Fruit fly (Drosophila melanogaster) whole organism, embryonic: ENCODE results near the gene Acp1.

ENCODE experiments used
- Adf1 ChIP-seq: fragments of 200-800 bp; sonication (Bioruptor generic); IDR thresholded peaks from 2 replicates; pipeline ENCODE4 v1.3.6; 2022; ENCODE audit warnings: missing biosample characterization, missing genetic modification characterization
- Atf6 ChIP-seq: fragments of 200-800 bp; sonication (Bioruptor generic); IDR thresholded peaks from 2 replicates; pipeline ENCODE4 v1.3.6; 2022; ENCODE audit warnings: missing biosample characterization, missing genetic modification characterization
- Bgb ChIP-seq: fragments of 200-800 bp; sonication (Bioruptor generic); IDR thresholded peaks from 2 replicates; pipeline ENCODE4 v1.3.6; 2022; ENCODE audit warnings: missing biosample characterization, missing genetic modification characterization; ENCODE audit not compliant: partially characterized antibody
- BtbVII ChIP-seq: fragments of 200-800 bp; sonication (Bioruptor generic); optimal IDR thresholded peaks from 3 replicates; lab custom pipeline; 2017; ENCODE audit warnings: missing biosample characterization, mild to moderate bottlenecking, missing genetic modification characterization
- CG13424 ChIP-seq: fragments of 200-800 bp; sonication (Bioruptor generic); optimal IDR thresholded peaks from 2 replicates; lab custom pipeline; 2019; ENCODE audit warnings: missing biosample characterization, mild to moderate bottlenecking, missing genetic modification characterization, moderate library complexity
- CG1529 ChIP-seq: fragments of 200-800 bp; sonication (Bioruptor generic); optimal IDR thresholded peaks from 3 replicates; lab custom pipeline; 2018; ENCODE audit warnings: missing biosample characterization, missing genetic modification characterization
- CG18599 ChIP-seq: fragments of 200-800 bp; sonication (Bioruptor generic); optimal IDR thresholded peaks from 3 replicates; lab custom pipeline; 2017; ENCODE audit warnings: missing biosample characterization, missing genetic modification characterization, mild to moderate bottlenecking, moderate library complexity, missing genetic modification reagents
- CG2116 ChIP-seq: fragments of 200-800 bp; sonication (Bioruptor generic); optimal IDR thresholded peaks from 3 replicates; lab custom pipeline; 2018; ENCODE audit warnings: missing biosample characterization, mild to moderate bottlenecking, missing genetic modification characterization
- CG2889 ChIP-seq: fragments of 200-800 bp; sonication (Bioruptor generic); IDR thresholded peaks from 3 replicates; pipeline ENCODE4 v1.3.6; 2022; ENCODE audit warnings: missing biosample characterization, missing genetic modification characterization
- CG4730 ChIP-seq: fragments of 200-800 bp; sonication (Bioruptor generic); IDR thresholded peaks from 2 replicates; pipeline ENCODE4 v1.3.6; 2022; ENCODE audit warnings: missing biosample characterization, missing genetic modification characterization
- CG4854 ChIP-seq: fragments of 200-800 bp; sonication (Bioruptor generic); optimal IDR thresholded peaks from 2 replicates; lab custom pipeline; 2016; ENCODE audit warnings: missing biosample characterization, missing genetic modification characterization, inconsistent platforms
- CG7839 ChIP-seq: fragments of 200-800 bp; sonication (Bioruptor generic); optimal IDR thresholded peaks from 3 replicates; lab custom pipeline; 2018; ENCODE audit warnings: missing biosample characterization, mild to moderate bottlenecking, missing genetic modification characterization, moderate library complexity
- CG8281 ChIP-seq: fragments of 200-800 bp; sonication (Bioruptor generic); optimal IDR thresholded peaks from 2 replicates; lab custom pipeline; 2018; ENCODE audit warnings: missing biosample characterization, mild to moderate bottlenecking, missing genetic modification characterization, moderate library complexity
- CG8924 ChIP-seq: fragments of 200-800 bp; optimal IDR thresholded peaks from 3 replicates; lab custom pipeline; 2019; ENCODE audit warnings: missing biosample characterization, mild to moderate bottlenecking, missing genetic modification characterization, moderate library complexity
- CG9609 ChIP-seq: fragments of 200-800 bp; sonication (Bioruptor generic); optimal IDR thresholded peaks from 3 replicates; lab custom pipeline; 2016; ENCODE audit warnings: missing biosample characterization, missing genetic modification characterization
- CG9817 ChIP-seq: fragments of 200-800 bp; sonication (Bioruptor generic); optimal IDR thresholded peaks from 2 replicates; lab custom pipeline; 2018; ENCODE audit warnings: missing biosample characterization, mild to moderate bottlenecking, missing genetic modification characterization, moderate library complexity
- Deaf1 ChIP-seq: fragments of 200-800 bp; optimal IDR thresholded peaks from 3 replicates; lab custom pipeline; 2019; ENCODE audit warnings: missing biosample characterization, mild to moderate bottlenecking, missing genetic modification characterization, moderate library complexity
- Dek ChIP-seq: fragments of 200-800 bp; sonication (Bioruptor generic); optimal IDR thresholded peaks from 3 replicates; lab custom pipeline; 2019; ENCODE audit warnings: missing biosample characterization, mild to moderate bottlenecking, missing genetic modification characterization, moderate library complexity
- Fer1 ChIP-seq: fragments of 200-800 bp; sonication (Bioruptor generic); optimal IDR thresholded peaks from 2 replicates; lab custom pipeline; 2017; ENCODE audit warnings: missing biosample characterization, mild to moderate bottlenecking, missing genetic modification characterization
- HmgD ChIP-seq: fragments of 200-800 bp; sonication (Bioruptor generic); optimal IDR thresholded peaks from 3 replicates; lab custom pipeline; 2016; ENCODE audit warnings: missing biosample characterization, missing genetic modification characterization
- Hmr ChIP-seq: fragments of 200-800 bp; sonication (Bioruptor generic); optimal IDR thresholded peaks from 3 replicates; lab custom pipeline; 2017; ENCODE audit warnings: mild to moderate bottlenecking, missing biosample characterization, missing genetic modification reagents, missing genetic modification characterization
- MBD-R2 ChIP-seq: fragments of 200-800 bp; sonication (Bioruptor generic); IDR thresholded peaks from 2 replicates; pipeline ENCODE4 v1.3.6; 2022; ENCODE audit warnings: missing biosample characterization, missing genetic modification characterization
- Med ChIP-seq: fragments of 200-800 bp; sonication (Bioruptor generic); peaks from one replicate; lab custom pipeline; 2016; ENCODE audit warnings: missing biosample characterization, missing genetic modification characterization, mild to moderate bottlenecking, inconsistent platforms, moderate library complexity
- Pdp1 ChIP-seq, 2 experiments: fragments of 200-800 bp; sonication (Bioruptor generic); optimal IDR thresholded peaks; 3 replicates each; lab custom pipeline; 2016; ENCODE audit warnings: missing biosample characterization in 2 of 2, missing genetic modification characterization in 2 of 2, mild to moderate bottlenecking in 1 of 2, moderate library complexity in 1 of 2
- Sox102F ChIP-seq: fragments of 200-800 bp; sonication (Bioruptor generic); optimal IDR thresholded peaks from 2 replicates; lab custom pipeline; 2018; ENCODE audit warnings: missing biosample characterization, mild to moderate bottlenecking, missing genetic modification characterization, moderate library complexity
- Sry-β ChIP-seq: fragments of 200-800 bp; sonication (Bioruptor generic); optimal IDR thresholded peaks from 2 replicates; lab custom pipeline; 2018; ENCODE audit warnings: missing biosample characterization, mild to moderate bottlenecking, missing genetic modification characterization, moderate library complexity
- Vsx1 ChIP-seq: fragments of 200-800 bp; sonication (Bioruptor generic); optimal IDR thresholded peaks from 2 replicates; lab custom pipeline; 2017; ENCODE audit warnings: missing biosample characterization, mild to moderate bottlenecking, missing genetic modification characterization, missing genetic modification reagents
- Xbp1 ChIP-seq: fragments of 200-800 bp; sonication (Bioruptor generic); optimal IDR thresholded peaks from 3 replicates; lab custom pipeline; 2016; ENCODE audit warnings: missing biosample characterization, mild to moderate bottlenecking, missing genetic modification characterization
- ab ChIP-seq: fragments of 200-800 bp; sonication (Bioruptor generic); optimal IDR thresholded peaks from 2 replicates; lab custom pipeline; 2016; ENCODE audit warnings: missing biosample characterization, missing genetic modification characterization
- cg ChIP-seq: fragments of 200-800 bp; sonication (Bioruptor generic); optimal IDR thresholded peaks from 3 replicates; lab custom pipeline; 2019; ENCODE audit warnings: missing biosample characterization, mild to moderate bottlenecking, missing genetic modification characterization, moderate library complexity
- dysf ChIP-seq: fragments of 200-800 bp; sonication (Bioruptor generic); IDR thresholded peaks from 3 replicates; pipeline ENCODE4 v1.3.6; 2022; ENCODE audit warnings: missing biosample characterization, missing genetic modification characterization
- ftz-f1 ChIP-seq: fragments of 200-800 bp; sonication (Bioruptor generic); optimal IDR thresholded peaks from 2 replicates; lab custom pipeline; 2016; ENCODE audit warnings: missing biosample characterization, missing genetic modification characterization
- grau ChIP-seq: fragments of 200-800 bp; optimal IDR thresholded peaks from 3 replicates; lab custom pipeline; 2019; ENCODE audit warnings: missing biosample characterization, mild to moderate bottlenecking, missing genetic modification characterization, moderate library complexity
- hkb ChIP-seq, 2 experiments: fragments of 200-800 bp in 1 of 2; fragments of >200 bp in 1 of 2; sonication (Bioruptor generic) in 1 of 2; IDR thresholded peaks in 1 of 2; optimal IDR thresholded peaks in 1 of 2; 2 replicates each; pipeline versions ENCODE4 v1.3.6 to Lab custom; 2017 to 2022; ENCODE audit warnings: missing biosample characterization in 1 of 2, missing genetic modification characterization in 1 of 2
- insv ChIP-seq, 2 experiments: fragments of 200-800 bp; sonication (Bioruptor generic); optimal IDR thresholded peaks; 3 replicates each; lab custom pipeline; 2016 to 2018; ENCODE audit warnings: missing biosample characterization in 2 of 2, missing genetic modification characterization in 2 of 2
- lov ChIP-seq, 2 experiments: fragments of 200-800 bp in 1 of 2; fragments of >200 bp in 1 of 2; sonication (Bioruptor generic) in 1 of 2; IDR thresholded peaks in 1 of 2; optimal IDR thresholded peaks in 1 of 2; 2 replicates in 1 of 2; 3 replicates in 1 of 2; pipeline versions ENCODE4 v1.3.6 to Lab custom; 2017 to 2022; ENCODE audit warnings: missing biosample characterization in 1 of 2, missing genetic modification characterization in 1 of 2
- mirr ChIP-seq: fragments of 200-800 bp; sonication (Bioruptor generic); optimal IDR thresholded peaks from 3 replicates; lab custom pipeline; 2018; ENCODE audit warnings: missing biosample characterization, mild to moderate bottlenecking, missing genetic modification characterization
- mld ChIP-seq: fragments of 200-800 bp; sonication (Bioruptor generic); IDR thresholded peaks from 3 replicates; pipeline ENCODE4 v1.3.6; 2022; ENCODE audit warnings: missing biosample characterization, missing genetic modification characterization; ENCODE audit not compliant: partially characterized antibody
- nom ChIP-seq: fragments of 200-800 bp; sonication (Bioruptor generic); optimal IDR thresholded peaks from 2 replicates; lab custom pipeline; 2017; ENCODE audit warnings: missing biosample characterization, missing genetic modification characterization, mild to moderate bottlenecking, moderate library complexity, missing genetic modification reagents
- tgo ChIP-seq: fragments of 200-800 bp; sonication (Bioruptor generic); IDR thresholded peaks from 3 replicates; pipeline ENCODE4 v1.3.6; 2022; ENCODE audit warnings: missing biosample characterization, missing genetic modification characterization
- zfh1 ChIP-seq: fragments of 200-800 bp; sonication (Bioruptor generic); IDR thresholded peaks from 3 replicates; pipeline ENCODE4 v1.3.6; 2022; ENCODE audit warnings: missing biosample characterization, missing genetic modification characterization

Gene Acp1

dm6 chr2L:7790448-7791355 lies 49.4 kb upstream of the Acp1 start, which contains the start of gene CG7149 (continued):
- TF ChIP-seq BtbVII (GFP tag; lab: Kevin White, UChicago) (peak; percentile 35), lov (optimal IDR thresholded peaks at IDR 0.05; lab: Kevin White, UChicago) (no peak), lov (GFP tag; IDR thresholded peaks at IDR 0.05; lab: Robert Waterston, UW) (0 out of 3 replicates have a peak, but pooled peaks have one; percentile 9), Bgb (GFP tag; lab: Robert Waterston, UW) (peak; percentile 57; the same call in 1 of the 2 replicates), Med (GFP tag; lab: Kevin White, UChicago) (peak; percentile 83), Adf1 (GFP tag; lab: Robert Waterston, UW) (peak; percentile 94), CG18599 (GFP tag; lab: Kevin White, UChicago) (peak; percentile 39), Fer1 (GFP tag; lab: Kevin White, UChicago) (peak; percentile 23), Deaf1 (tag; lab: Kevin White, UChicago) (peak; percentile 88), CG8281 (tag; lab: Kevin White, UChicago) (peak; percentile 16), Hmr (GFP tag; lab: Kevin White, UChicago) (peak; percentile 30), MBD-R2 (GFP tag; lab: Robert Waterston, UW) (0 out of 2 replicates have a peak, but pooled peaks have one; percentile 8), CG7839 (tag; lab: Kevin White, UChicago) (peak; percentile 8), CG4854 (GFP tag; lab: Kevin White, UChicago) (no peak), insv (GFP tag; optimal IDR thresholded peaks at IDR 0.05; lab: Kevin White, UChicago) (no peak), Pdp1 (GFP tag; optimal IDR thresholded peaks at IDR 0.05; lab: Kevin White, UChicago) (peak in 1 of 2 experiments; percentile 23), CG9817 (tag; lab: Kevin White, UChicago) (peak; percentile 10), Sry-β (GFP tag; lab: Kevin White, UChicago) (peak; percentile 87), CG13424 (tag; lab: Kevin White, UChicago) (peak; percentile 20), Vsx1 (GFP tag; lab: Kevin White, UChicago) (peak; percentile 39), ab (GFP tag; lab: Kevin White, UChicago) (no peak), Xbp1 (peak; percentile 41), nom (GFP tag; lab: Kevin White, UChicago) (peak; percentile 2), CG1529 (peak; percentile 7), mirr (GFP tag; lab: Kevin White, UChicago) (peak; percentile 96), grau (tag; lab: Kevin White, UChicago) (peak; percentile 13), cg (GFP tag; lab: Kevin White, UChicago) (no peak), Atf6 (GFP tag; lab: Robert Waterston, UW) (peak; percentile 52), ftz-f1 (peak; percentile 15), HmgD (GFP tag; lab: Kevin White, UChicago) (no peak), tgo (GFP tag; lab: Robert Waterston, UW) (peak; percentile 13; the same call in 1 of the 3 replicates), Sox102F (GFP tag; lab: Kevin White, UChicago) (peak; percentile 7), CG4730 (GFP tag; lab: Robert Waterston, UW) (no peak), CG9609 (no peak), Dek (peak; percentile 4), hkb (optimal IDR thresholded peaks at IDR 0.05; lab: Kevin White, UChicago) (no peak), hkb (GFP tag; IDR thresholded peaks at IDR 0.05; lab: Robert Waterston, UW) (peak; percentile 6; the same call in 1 of the 2 replicates), CG2116 (peak; percentile 2), CG2889 (no peak), dysf (GFP tag; lab: Robert Waterston, UW) (peak; percentile 30; the same call in 1 of the 3 replicates), CG8924 (tag; lab: Kevin White, UChicago) (peak; percentile 19), mld (GFP tag; lab: Robert Waterston, UW) (no peak), zfh1 (GFP tag; lab: Robert Waterston, UW) (0 out of 3 replicates have a peak, but pooled peaks have one; percentile 16)
- TF ChIP-seq, all 482 proteins: peak for 88
